Fruit fly (Drosophila melanogaster) whole organism, embryonic: ENCODE data around the gene Antdh.

Experiments
- Asciz ChIP-seq: fragments of 200-800 bp; sonication (Bioruptor generic); optimal IDR thresholded peaks from 2 replicates; lab custom pipeline; 2017; ENCODE audit warnings: missing biosample characterization, mild to moderate bottlenecking, missing genetic modification characterization, missing genetic modification reagents
- CG10147 ChIP-seq: fragments of 200-800 bp; sonication (Bioruptor generic); optimal IDR thresholded peaks from 2 replicates; lab custom pipeline; 2019; ENCODE audit warnings: missing biosample characterization, mild to moderate bottlenecking, missing genetic modification characterization, moderate library complexity
- CG10321 ChIP-seq: fragments of 200-800 bp; sonication (Bioruptor generic); IDR thresholded peaks from 2 replicates; pipeline ENCODE4 v1.3.6; 2022; ENCODE audit warnings: missing biosample characterization, missing genetic modification characterization
- CG10366 ChIP-seq: fragments of 200-800 bp; sonication (Bioruptor generic); IDR thresholded peaks from 2 replicates; pipeline ENCODE4 v1.3.6; 2022; ENCODE audit warnings: missing biosample characterization, missing genetic modification characterization
- CG10654 ChIP-seq: fragments of 200-800 bp; sonication (Bioruptor generic); optimal IDR thresholded peaks from 2 replicates; lab custom pipeline; 2016; ENCODE audit warnings: missing biosample characterization, missing genetic modification characterization
- CG11456 ChIP-seq: fragments of 200-800 bp; sonication (Bioruptor generic); IDR thresholded peaks from 3 replicates; pipeline ENCODE4 v1.3.6; 2022; ENCODE audit warnings: missing biosample characterization, missing genetic modification characterization
- CG13287 ChIP-seq: fragments of 200-800 bp; sonication (Bioruptor generic); IDR thresholded peaks from 2 replicates; pipeline ENCODE4 v1.3.6; 2022; ENCODE audit warnings: missing biosample characterization, missing genetic modification characterization; ENCODE audit not compliant: partially characterized antibody
- CG13296 ChIP-seq: fragments of 200-800 bp; sonication (Bioruptor generic); optimal IDR thresholded peaks from 3 replicates; lab custom pipeline; 2018; ENCODE audit warnings: missing biosample characterization, mild to moderate bottlenecking, missing genetic modification characterization
- CG15269 ChIP-seq: fragments of 200-800 bp; sonication (Bioruptor generic); optimal IDR thresholded peaks from 2 replicates; lab custom pipeline; 2018; ENCODE audit warnings: missing biosample characterization, mild to moderate bottlenecking, missing genetic modification characterization, moderate library complexity
- CG16863 ChIP-seq: fragments of 200-800 bp; sonication (Bioruptor generic); optimal IDR thresholded peaks from 3 replicates; lab custom pipeline; 2016; ENCODE audit warnings: missing biosample characterization, missing genetic modification characterization
- CG17186 ChIP-seq: fragments of 200-800 bp; sonication (Bioruptor generic); optimal IDR thresholded peaks from 3 replicates; lab custom pipeline; 2017; ENCODE audit warnings: missing biosample characterization, missing genetic modification reagents, missing genetic modification characterization
- CG2120 ChIP-seq: fragments of 200-800 bp; sonication (Bioruptor generic); optimal IDR thresholded peaks from 3 replicates; lab custom pipeline; 2016; ENCODE audit warnings: missing biosample characterization, missing genetic modification characterization
- CG2129 ChIP-seq: fragments of 200-800 bp; sonication (Bioruptor generic); IDR thresholded peaks from 2 replicates; pipeline ENCODE4 v1.3.6; 2022; ENCODE audit warnings: missing biosample characterization, missing genetic modification characterization; ENCODE audit not compliant: partially characterized antibody
- CG30020 ChIP-seq: fragments of 200-800 bp; optimal IDR thresholded peaks from 2 replicates; lab custom pipeline; 2019; ENCODE audit warnings: missing biosample characterization, mild to moderate bottlenecking, missing genetic modification characterization, moderate library complexity
- CG30431 ChIP-seq: fragments of 200-800 bp; sonication (Bioruptor generic); optimal IDR thresholded peaks from 2 replicates; lab custom pipeline; 2017; ENCODE audit warnings: missing biosample characterization, missing genetic modification characterization
- CG3163 ChIP-seq: fragments of 200-800 bp; sonication (Bioruptor generic); optimal IDR thresholded peaks from 3 replicates; lab custom pipeline; 2016; ENCODE audit warnings: missing biosample characterization, missing genetic modification characterization
- CG33213 ChIP-seq: fragments of 200-800 bp; sonication (Bioruptor generic); optimal IDR thresholded peaks from 3 replicates; lab custom pipeline; 2016; ENCODE audit warnings: missing biosample characterization, missing genetic modification characterization
- CG3726 ChIP-seq: fragments of 200-800 bp; sonication (Bioruptor generic); IDR thresholded peaks from 3 replicates; pipeline ENCODE4, ENCODE4 v1.3.6; 2022; ENCODE audit warnings: missing biosample characterization, missing genetic modification characterization
- CG3995 ChIP-seq: fragments of 200-800 bp; sonication (Bioruptor generic); optimal IDR thresholded peaks from 3 replicates; lab custom pipeline; 2016; ENCODE audit warnings: missing biosample characterization, missing genetic modification characterization
- CG42726 ChIP-seq: fragments of 200-800 bp; sonication (Bioruptor generic); IDR thresholded peaks from 2 replicates; pipeline ENCODE4 v1.3.6; 2022; ENCODE audit warnings: missing biosample characterization, missing genetic modification characterization; ENCODE audit not compliant: partially characterized antibody
- CG4360 ChIP-seq: fragments of 200-800 bp; sonication (Bioruptor generic); IDR thresholded peaks from 2 replicates; pipeline ENCODE4 v1.3.6; 2022; ENCODE audit warnings: missing biosample characterization, missing genetic modification characterization
- CG6654 ChIP-seq: fragments of 200-800 bp; sonication (Bioruptor generic); optimal IDR thresholded peaks from 2 replicates; lab custom pipeline; 2017; ENCODE audit warnings: missing biosample characterization, mild to moderate bottlenecking, missing genetic modification characterization
- CG7745 ChIP-seq: fragments of 200-800 bp; sonication (Bioruptor generic); optimal IDR thresholded peaks from 2 replicates; lab custom pipeline; 2018; ENCODE audit warnings: missing biosample characterization, mild to moderate bottlenecking, missing genetic modification characterization, moderate library complexity
- CG8388 ChIP-seq: fragments of 200-800 bp; sonication (Bioruptor generic); optimal IDR thresholded peaks from 2 replicates; lab custom pipeline; 2019; ENCODE audit warnings: missing biosample characterization, mild to moderate bottlenecking, missing genetic modification characterization, moderate library complexity
- CG9797 ChIP-seq: fragments of 200-800 bp; sonication (Bioruptor generic); optimal IDR thresholded peaks from 3 replicates; lab custom pipeline; 2018; ENCODE audit warnings: missing biosample characterization, mild to moderate bottlenecking, missing genetic modification characterization
- Deaf1 ChIP-seq: fragments of 200-800 bp; optimal IDR thresholded peaks from 3 replicates; lab custom pipeline; 2019; ENCODE audit warnings: missing biosample characterization, mild to moderate bottlenecking, missing genetic modification characterization, moderate library complexity
- Dref ChIP-seq: fragments of 200-800 bp; sonication (Bioruptor generic); IDR thresholded peaks from 2 replicates; pipeline ENCODE4 v1.3.6; 2022; ENCODE audit warnings: missing biosample characterization, missing genetic modification characterization
- HHEX ChIP-seq: fragments of 200-800 bp; sonication (Bioruptor generic); optimal IDR thresholded peaks from 3 replicates; lab custom pipeline; 2017; ENCODE audit warnings: missing biosample characterization, mild to moderate bottlenecking, missing genetic modification characterization, missing genetic modification reagents
- MTF-1 ChIP-seq: fragments of 200-800 bp; sonication (Bioruptor generic); optimal IDR thresholded peaks from 2 replicates; lab custom pipeline; 2018; ENCODE audit warnings: missing biosample characterization, mild to moderate bottlenecking, missing genetic modification characterization, borderline replicate concordance
- Max ChIP-seq: fragments of 200-800 bp; sonication (Bioruptor generic); optimal IDR thresholded peaks from 2 replicates; lab custom pipeline; 2016; ENCODE audit warnings: missing biosample characterization, mild to moderate bottlenecking, missing genetic modification characterization
- NC2β ChIP-seq: fragments of 200-800 bp; sonication (Bioruptor generic); optimal IDR thresholded peaks from 2 replicates; lab custom pipeline; 2016; ENCODE audit warnings: missing biosample characterization, missing genetic modification characterization
- Sin3A ChIP-seq: fragments of >200 bp; optimal IDR thresholded peaks from 2 replicates; lab custom pipeline; 2018
- Sox102F ChIP-seq: fragments of 200-800 bp; sonication (Bioruptor generic); optimal IDR thresholded peaks from 2 replicates; lab custom pipeline; 2018; ENCODE audit warnings: missing biosample characterization, mild to moderate bottlenecking, missing genetic modification characterization, moderate library complexity
- Ssrp ChIP-seq: fragments of 200-800 bp; sonication (Bioruptor generic); optimal IDR thresholded peaks from 2 replicates; lab custom pipeline; 2018; ENCODE audit warnings: missing biosample characterization, mild to moderate bottlenecking, missing genetic modification characterization, moderate library complexity
- Stat92E ChIP-seq, 3 experiments: fragments of >200 bp in 2 of 3; fragments of 200-800 bp in 1 of 3; sonication (Bioruptor generic) in 1 of 3; optimal IDR thresholded peaks; 2 replicates each; lab custom pipeline; 2017 to 2019; ENCODE audit warnings: missing biosample characterization in 3 of 3, missing genetic modification characterization in 3 of 3, mild to moderate bottlenecking in 1 of 3, moderate library complexity in 1 of 3
- Taf1 ChIP-seq: fragments of 200-800 bp; sonication (Bioruptor generic); IDR thresholded peaks from 2 replicates; pipeline ENCODE4 v1.3.6; 2022; ENCODE audit warnings: missing biosample characterization, missing genetic modification characterization
- Xrp1 ChIP-seq: fragments of 200-800 bp; sonication (Bioruptor generic); IDR thresholded peaks from 2 replicates; pipeline ENCODE4 v1.3.6; 2022; ENCODE audit warnings: missing biosample characterization, missing genetic modification characterization
- crc ChIP-seq: fragments of 200-800 bp; sonication (Bioruptor generic); optimal IDR thresholded peaks from 2 replicates; lab custom pipeline; 2016; ENCODE audit warnings: missing biosample characterization, missing genetic modification characterization
- croc ChIP-seq: fragments of 200-800 bp; sonication (Bioruptor generic); conservative IDR thresholded peaks from 3 replicates; pipeline ENCODE4 v1.3.6; 2022; ENCODE audit warnings: missing biosample characterization, missing genetic modification characterization
- da ChIP-seq: fragments of 200-800 bp; sonication (Bioruptor generic); optimal IDR thresholded peaks from 2 replicates; lab custom pipeline; 2016; ENCODE audit warnings: missing biosample characterization, missing genetic modification characterization
- dimm ChIP-seq: fragments of 200-800 bp; sonication (Bioruptor generic); IDR thresholded peaks from 2 replicates; pipeline ENCODE4 v1.3.6; 2022; ENCODE audit warnings: missing biosample characterization, missing genetic modification characterization
- dm ChIP-seq: fragments of 200-800 bp; sonication (Bioruptor generic); optimal IDR thresholded peaks from 3 replicates; lab custom pipeline; 2016; ENCODE audit warnings: missing biosample characterization, missing genetic modification characterization
- dmrt11E ChIP-seq: fragments of 200-800 bp; sonication (Bioruptor generic); optimal IDR thresholded peaks from 3 replicates; lab custom pipeline; 2018; ENCODE audit warnings: missing biosample characterization, mild to moderate bottlenecking, missing genetic modification characterization, moderate library complexity
- fru ChIP-seq: fragments of >200 bp; optimal IDR thresholded peaks from 2 replicates; lab custom pipeline; 2017
- gcm2 ChIP-seq: fragments of 200-800 bp; sonication (Bioruptor generic); optimal IDR thresholded peaks from 2 replicates; lab custom pipeline; 2016; ENCODE audit warnings: missing biosample characterization, missing genetic modification characterization
- gem ChIP-seq: fragments of 200-800 bp; sonication (Bioruptor generic); optimal IDR thresholded peaks from 2 replicates; lab custom pipeline; 2019; ENCODE audit warnings: missing biosample characterization, mild to moderate bottlenecking, missing genetic modification characterization, moderate library complexity
- inv ChIP-seq: fragments of 200-800 bp; sonication (Bioruptor generic); IDR thresholded peaks from 2 replicates; pipeline ENCODE4 v1.3.6; 2022; ENCODE audit warnings: missing biosample characterization, missing genetic modification characterization; ENCODE audit not compliant: partially characterized antibody
- mam ChIP-seq: fragments of 200-800 bp; sonication (Bioruptor generic); optimal IDR thresholded peaks from 3 replicates; lab custom pipeline; 2016; ENCODE audit warnings: missing biosample characterization, missing genetic modification characterization
- mld ChIP-seq: fragments of 200-800 bp; sonication (Bioruptor generic); IDR thresholded peaks from 3 replicates; pipeline ENCODE4 v1.3.6; 2022; ENCODE audit warnings: missing biosample characterization, missing genetic modification characterization; ENCODE audit not compliant: partially characterized antibody
- nau ChIP-seq: fragments of 200-800 bp; sonication (Bioruptor generic); optimal IDR thresholded peaks from 3 replicates; lab custom pipeline; 2017; ENCODE audit warnings: missing biosample characterization, mild to moderate bottlenecking, missing genetic modification characterization, missing genetic modification reagents
- phol ChIP-seq: fragments of 200-800 bp; sonication (Bioruptor generic); optimal IDR thresholded peaks from 3 replicates; lab custom pipeline; 2018; ENCODE audit warnings: missing biosample characterization, mild to moderate bottlenecking, missing genetic modification characterization, moderate library complexity
- pita ChIP-seq: fragments of 200-800 bp; sonication (Bioruptor generic); optimal IDR thresholded peaks from 2 replicates; lab custom pipeline; 2017; ENCODE audit warnings: missing biosample characterization, mild to moderate bottlenecking, missing genetic modification characterization

The Antdh gene

DNA sequence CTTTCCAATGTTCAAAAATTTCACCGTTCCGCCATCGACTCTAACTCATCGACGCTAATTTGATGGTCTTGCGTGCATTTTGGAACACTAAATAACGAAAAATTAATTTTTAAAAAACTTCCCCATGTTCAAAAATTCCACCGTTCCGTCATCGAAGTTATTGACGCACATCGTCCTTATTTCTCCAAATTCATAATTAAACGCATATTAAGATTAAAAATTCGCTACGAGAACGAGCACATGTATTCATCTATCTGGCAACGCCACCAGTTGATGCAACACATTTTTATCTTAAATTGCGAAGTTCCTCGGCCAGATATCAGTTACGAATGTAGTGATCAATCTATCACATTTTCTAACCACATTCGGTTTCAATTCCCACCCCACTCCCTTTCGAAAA is 19.7 kb downstream of the Antdh start, which contains the start of gene Lint-1 (continued):
- no peak for TF ChIP-seq CG9797 (GFP tag; lab: Kevin White, UChicago)
- no peak for TF ChIP-seq CG10366
- no peak for TF ChIP-seq CG10147 (GFP tag; lab: Kevin White, UChicago)
- TF ChIP-seq MTF-1 (GFP tag; lab: Kevin White, UChicago) = no peak
- TF ChIP-seq dmrt11E (tag; lab: Kevin White, UChicago) = no peak
- TF ChIP-seq CG13287 (GFP tag; lab: Robert Waterston, UW) = no peak
- TF ChIP-seq Xrp1 (GFP tag; lab: Robert Waterston, UW) = peak; percentile 28; the same call in 1 of the 2 replicates
- no peak for TF ChIP-seq Taf1 (GFP tag; lab: Robert Waterston, UW)
- TF ChIP-seq Dref = no peak
- TF ChIP-seq nau (GFP tag; lab: Kevin White, UChicago) = no peak
- TF ChIP-seq CG2129 (GFP tag; lab: Robert Waterston, UW) = no peak
- TF ChIP-seq CG33213 (GFP tag; lab: Kevin White, UChicago) = no peak
- TF ChIP-seq CG6654 (GFP tag; lab: Kevin White, UChicago) = no peak
- peak; percentile 26 for TF ChIP-seq CG3995
- TF ChIP-seq HHEX (GFP tag; lab: Kevin White, UChicago) = no peak
- TF ChIP-seq gcm2 (GFP tag; lab: Kevin White, UChicago) = no peak
- TF ChIP-seq CG10654 (GFP tag; lab: Kevin White, UChicago) = no peak
- peak; percentile 32 for TF ChIP-seq dm (GFP tag; lab: Kevin White, UChicago)
- TF ChIP-seq CG3163 (GFP tag; lab: Kevin White, UChicago) = no peak
- no peak for TF ChIP-seq Ssrp (tag; lab: Kevin White, UChicago)
- no peak for TF ChIP-seq da (GFP tag; lab: Kevin White, UChicago)
- TF ChIP-seq CG11456 = 0 out of 3 replicates have a peak, but pooled peaks have one; percentile 22
- TF ChIP-seq pita (GFP tag; lab: Kevin White, UChicago) = no peak
- TF ChIP-seq Sin3A (lab: Kevin White, UChicago) = no peak
- no peak for TF ChIP-seq Deaf1
- no peak for TF ChIP-seq CG13296 (GFP tag; lab: Kevin White, UChicago)
- no peak for TF ChIP-seq CG15269
- no peak for TF ChIP-seq fru (lab: Kevin White, UChicago)
- no peak for TF ChIP-seq CG7745 (tag; lab: Kevin White, UChicago)
- no peak for TF ChIP-seq NC2β (GFP tag; lab: Kevin White, UChicago)
- no peak for TF ChIP-seq Stat92E (GFP tag; optimal IDR thresholded peaks at IDR 0.05; lab: Kevin White, UChicago)
- no peak for TF ChIP-seq croc (GFP tag; lab: Robert Waterston, UW)
- no peak for TF ChIP-seq Asciz (GFP tag; lab: Kevin White, UChicago)
- no peak for TF ChIP-seq CG30431 (GFP tag; lab: Kevin White, UChicago)
- no peak for TF ChIP-seq dimm (GFP tag; lab: Robert Waterston, UW)
- TF ChIP-seq CG16863 = no peak
- no peak for TF ChIP-seq CG17186 (GFP tag; lab: Kevin White, UChicago)
- no peak for TF ChIP-seq CG3726
- TF ChIP-seq CG2120 (GFP tag; lab: Kevin White, UChicago) = peak; percentile 51
- TF ChIP-seq crc = no peak
- peak; percentile 35 for TF ChIP-seq Max (GFP tag; lab: Kevin White, UChicago)
- TF ChIP-seq CG4360 (GFP tag; lab: Robert Waterston, UW) = no peak
- TF ChIP-seq mld (GFP tag; lab: Robert Waterston, UW) = no peak
- TF ChIP-seq Sox102F (GFP tag; lab: Kevin White, UChicago) = peak; percentile 17
- no peak for TF ChIP-seq CG42726 (GFP tag; lab: Robert Waterston, UW)
- TF ChIP-seq inv (GFP tag; lab: Robert Waterston, UW) = no peak
- TF ChIP-seq CG30020 (tag; lab: Kevin White, UChicago) = peak; percentile 68
- no peak for TF ChIP-seq CG8388 (GFP tag; lab: Kevin White, UChicago)
- TF ChIP-seq mam (GFP tag; lab: Kevin White, UChicago) = peak; percentile 24
- peak; percentile 38 for TF ChIP-seq gem (tag; lab: Kevin White, UChicago)
- TF ChIP-seq CG10321 (GFP tag; lab: Robert Waterston, UW) = no peak
- peak; percentile 11 for TF ChIP-seq phol (tag; lab: Kevin White, UChicago)
